Worm (Caenorhabditis elegans) whole organism, young adult: ENCODE data around the gene srg-15.

ENCODE experiments used
- B0261.1 ChIP-seq: sonication (generic microtip); optimal IDR thresholded peaks from 2 replicates; lab custom pipeline; 2016; ENCODE audit warnings: mild to moderate bottlenecking, missing genetic modification characterization, moderate library complexity, missing compliant biosample characterization
- B0336.3 ChIP-seq: fragments of 200-800 bp; sonication (Bioruptor generic); IDR thresholded peaks from 2 replicates; pipeline ENCODE4 v1.3.6; 2022; ENCODE audit warnings: missing genetic modification characterization, missing compliant biosample characterization
- F10E7.11 ChIP-seq: sonication (generic microtip); optimal IDR thresholded peaks from 2 replicates; lab custom pipeline; 2017; ENCODE audit warnings: mild to moderate bottlenecking, missing genetic modification characterization, moderate library complexity, missing compliant biosample characterization
- F33H1.4 ChIP-seq: fragments of 200-800 bp; sonication (Bioruptor generic); IDR thresholded peaks from 2 replicates; pipeline ENCODE4 v1.3.6; 2022; ENCODE audit warnings: missing genetic modification reagents, missing genetic modification characterization, missing compliant biosample characterization
- F55B11.4 ChIP-seq: sonication (generic microtip); optimal IDR thresholded peaks from 2 replicates; lab custom pipeline; 2016; ENCODE audit warnings: missing compliant biosample characterization, missing genetic modification characterization, borderline replicate concordance; ENCODE audit not compliant: insufficient read depth
- K11D2.4 ChIP-seq: fragments of 200-800 bp; sonication (Bioruptor generic); IDR thresholded peaks from 2 replicates; pipeline ENCODE4 v1.3.6; 2022; ENCODE audit warnings: missing genetic modification reagents, missing genetic modification characterization, missing compliant biosample characterization
- T07F8.4 ChIP-seq: sonication (generic microtip); optimal IDR thresholded peaks from 2 replicates; lab custom pipeline; 2016; ENCODE audit warnings: mild to moderate bottlenecking, missing genetic modification characterization, moderate library complexity, missing compliant biosample characterization
- aptf-3 ChIP-seq: fragments of 200-800 bp; sonication (Bioruptor generic); IDR thresholded peaks from 2 replicates; pipeline ENCODE4 v1.3.6; 2022; ENCODE audit warnings: missing genetic modification characterization, missing compliant biosample characterization
- attf-5 ChIP-seq: fragments of 200-800 bp; sonication (Bioruptor generic); optimal IDR thresholded peaks from 2 replicates; lab custom pipeline; 2018; ENCODE audit warnings: mild to moderate bottlenecking, missing genetic modification characterization, missing compliant biosample characterization
- bed-1 ChIP-seq: fragments of 200-800 bp; sonication (Bioruptor generic); IDR thresholded peaks from 2 replicates; pipeline ENCODE4 v1.3.6; 2022; ENCODE audit warnings: missing genetic modification reagents, missing genetic modification characterization, missing compliant biosample characterization
- cebp-1 ChIP-seq, 2 experiments: fragments of 200-800 bp in 1 of 2; sonication (Bioruptor generic) in 1 of 2; sonication (generic microtip) in 1 of 2; IDR thresholded peaks in 1 of 2; optimal IDR thresholded peaks in 1 of 2; 2 replicates each; pipeline versions ENCODE4 v1.3.6 to Lab custom; 2017 to 2022; ENCODE audit warnings: missing compliant biosample characterization in 2 of 2, missing genetic modification characterization in 2 of 2, mild to moderate bottlenecking in 1 of 2, missing genetic modification reagents in 1 of 2, moderate library complexity in 1 of 2
- ceh-27 ChIP-seq: fragments of 200-800 bp; sonication (Bioruptor generic); optimal IDR thresholded peaks from 2 replicates; lab custom pipeline; 2018; ENCODE audit warnings: mild to moderate bottlenecking, missing genetic modification characterization, moderate library complexity, missing compliant biosample characterization
- ceh-58 ChIP-seq: fragments of 200-800 bp; sonication (Bioruptor generic); IDR thresholded peaks from 2 replicates; pipeline ENCODE4 v1.3.6; 2022; ENCODE audit warnings: missing genetic modification characterization, missing compliant biosample characterization
- chd-7 ChIP-seq: sonication (generic microtip); optimal IDR thresholded peaks from 2 replicates; lab custom pipeline; 2016; ENCODE audit warnings: mild to moderate bottlenecking, missing genetic modification characterization, moderate library complexity, missing compliant biosample characterization
- die-1 ChIP-seq: sonication (generic microtip); optimal IDR thresholded peaks from 2 replicates; lab custom pipeline; 2016; ENCODE audit warnings: missing genotype, mild to moderate bottlenecking, missing genetic modification characterization, missing compliant biosample characterization
- dpl-1 ChIP-seq: fragments of 150-350 bp; optimal IDR thresholded peaks from 2 replicates; lab custom pipeline; 2014; ENCODE audit warnings: missing biosample characterization, missing genetic modification reagents, missing genetic modification characterization
- efl-1 ChIP-seq: fragments of 150-350 bp; optimal IDR thresholded peaks from 2 replicates; lab custom pipeline; 2014; ENCODE audit warnings: missing biosample characterization, missing genetic modification reagents, missing genetic modification characterization
- egl-44 ChIP-seq: fragments of 200-800 bp; sonication (Bioruptor generic); IDR thresholded peaks from 2 replicates; pipeline ENCODE4 v1.3.6; 2022; ENCODE audit warnings: missing genetic modification reagents, missing genetic modification characterization, missing compliant biosample characterization
- ekl-4 ChIP-seq: fragments of 200-800 bp; sonication (Bioruptor generic); IDR thresholded peaks from 2 replicates; pipeline ENCODE4 v1.3.6; 2022; ENCODE audit warnings: missing genetic modification reagents, missing genetic modification characterization, missing compliant biosample characterization
- fkh-3 ChIP-seq: sonication (generic microtip); optimal IDR thresholded peaks from 2 replicates; lab custom pipeline; 2016; ENCODE audit warnings: mild to moderate bottlenecking, missing genetic modification characterization, missing compliant biosample characterization
- gei-17 ChIP-seq: fragments of 200-800 bp; sonication (Bioruptor generic); optimal IDR thresholded peaks from 2 replicates; lab custom pipeline; 2018; ENCODE audit warnings: mild to moderate bottlenecking, missing genetic modification characterization, missing compliant biosample characterization
- hmg-1.2 ChIP-seq: fragments of 200-800 bp; sonication (Bioruptor generic); IDR thresholded peaks from 2 replicates; pipeline ENCODE4 v1.3.6; 2022; ENCODE audit warnings: missing genetic modification reagents, missing genetic modification characterization, missing compliant biosample characterization
- hrde-1 ChIP-seq: sonication (generic microtip); optimal IDR thresholded peaks from 2 replicates; lab custom pipeline; 2016; ENCODE audit warnings: missing genetic modification characterization, mild to moderate bottlenecking, missing compliant biosample characterization, moderate library complexity, missing genotype, missing genetic modification reagents, borderline replicate concordance
- lag-1 ChIP-seq: fragments of 200-800 bp; sonication (Bioruptor generic); IDR thresholded peaks from 2 replicates; pipeline ENCODE4 v1.3.6; 2022; ENCODE audit warnings: missing genetic modification reagents, missing genetic modification characterization, missing compliant biosample characterization
- let-526 ChIP-seq: fragments of 200-800 bp; sonication (Bioruptor generic); IDR thresholded peaks from 2 replicates; pipeline ENCODE4 v1.3.6; 2022; ENCODE audit warnings: missing genetic modification reagents, missing genetic modification characterization, missing compliant biosample characterization
- lin-35 ChIP-seq, 3 experiments: fragments of 150-350 bp in 2 of 3; sonication (generic microtip) in 1 of 3; optimal IDR thresholded peaks; 2 replicates each; lab custom pipeline; 2014 to 2018; ENCODE audit warnings: missing biosample characterization in 3 of 3, missing genetic modification characterization in 3 of 3, missing genetic modification reagents in 3 of 3
- lin-54 ChIP-seq: fragments of 200-800 bp; sonication (Bioruptor generic); optimal IDR thresholded peaks from 2 replicates; lab custom pipeline; 2018; ENCODE audit warnings: mild to moderate bottlenecking, missing genetic modification characterization, missing compliant biosample characterization
- lir-1 ChIP-seq: fragments of 200-800 bp; sonication (Bioruptor generic); conservative IDR thresholded peaks from 2 replicates; pipeline ENCODE4 v1.3.6; 2022; ENCODE audit warnings: missing genetic modification reagents, missing genetic modification characterization, missing compliant biosample characterization
- lsl-1 ChIP-seq: fragments of 200-800 bp; sonication (Bioruptor generic); optimal IDR thresholded peaks from 2 replicates; lab custom pipeline; 2018; ENCODE audit warnings: mild to moderate bottlenecking, missing genetic modification characterization, moderate library complexity, missing compliant biosample characterization
- madf-8 ChIP-seq: fragments of 200-800 bp; sonication (Bioruptor generic); conservative IDR thresholded peaks from 2 replicates; pipeline ENCODE4 v1.3.6; 2022; ENCODE audit warnings: missing genetic modification reagents, missing genetic modification characterization, missing compliant biosample characterization
- mel-28 ChIP-seq: sonication (generic microtip); optimal IDR thresholded peaks from 2 replicates; lab custom pipeline; 2016; ENCODE audit warnings: borderline replicate concordance, mild to moderate bottlenecking, missing genetic modification characterization, missing compliant biosample characterization
- nfya-2 ChIP-seq: fragments of 200-800 bp; sonication (Bioruptor generic); IDR thresholded peaks from 2 replicates; pipeline ENCODE4 v1.3.6; 2022; ENCODE audit warnings: missing genetic modification reagents, missing genetic modification characterization, missing compliant biosample characterization
- nfyb-1 ChIP-seq: fragments of 200-800 bp; sonication (Bioruptor generic); IDR thresholded peaks from 2 replicates; pipeline ENCODE4 v1.3.6; 2022; ENCODE audit warnings: missing genetic modification reagents, missing genetic modification characterization, missing compliant biosample characterization
- nhr-120 ChIP-seq: fragments of 200-800 bp; sonication (Bioruptor generic); IDR thresholded peaks from 2 replicates; pipeline ENCODE4 v1.3.6; 2022; ENCODE audit warnings: missing genetic modification characterization, missing compliant biosample characterization
- nhr-80 ChIP-seq: sonication (generic microtip); optimal IDR thresholded peaks from 2 replicates; lab custom pipeline; 2016; ENCODE audit warnings: missing genetic modification characterization, missing compliant biosample characterization
- nhr-90 ChIP-seq: sonication (generic microtip); optimal IDR thresholded peaks from 2 replicates; lab custom pipeline; 2016; ENCODE audit warnings: missing genotype, mild to moderate bottlenecking, missing genetic modification characterization, missing compliant biosample characterization
- pbrm-1 ChIP-seq: fragments of 200-800 bp; sonication (Bioruptor generic); IDR thresholded peaks from 2 replicates; pipeline ENCODE4 v1.3.6; 2022; ENCODE audit warnings: missing genetic modification reagents, missing genetic modification characterization, missing compliant biosample characterization
- rec-8 ChIP-seq, 2 experiments: sonication (generic microtip); optimal IDR thresholded peaks; 2 replicates each; lab custom pipeline; 2016; ENCODE audit warnings: mild to moderate bottlenecking in 2 of 2, missing genetic modification characterization in 2 of 2, missing genetic modification reagents in 2 of 2, missing genotype in 2 of 2, missing biosample characterization in 1 of 2, missing compliant biosample characterization in 1 of 2, moderate library complexity in 1 of 2
- sea-2 ChIP-seq: fragments of 200-800 bp; sonication (Bioruptor generic); IDR thresholded peaks from 2 replicates; pipeline ENCODE4 v1.3.6; 2022; ENCODE audit warnings: missing genetic modification characterization, missing compliant biosample characterization
- somi-1 ChIP-seq: fragments of 200-800 bp; sonication (Bioruptor generic); optimal IDR thresholded peaks from 2 replicates; lab custom pipeline; 2018; ENCODE audit warnings: mild to moderate bottlenecking, missing genetic modification characterization, missing compliant biosample characterization
- tlf-1 ChIP-seq: fragments of 200-800 bp; sonication (Bioruptor generic); optimal IDR thresholded peaks from 2 replicates; lab custom pipeline; 2018; ENCODE audit warnings: mild to moderate bottlenecking, missing genetic modification characterization, missing compliant biosample characterization
- zim-3 ChIP-seq: sonication (generic microtip); optimal IDR thresholded peaks from 2 replicates; lab custom pipeline; 2017; ENCODE audit warnings: mild to moderate bottlenecking, missing genetic modification characterization, moderate library complexity, missing compliant biosample characterization
- ztf-3 ChIP-seq: fragments of 200-800 bp; sonication (Bioruptor generic); optimal IDR thresholded peaks from 2 replicates; lab custom pipeline; 2018; ENCODE audit warnings: mild to moderate bottlenecking, missing genetic modification characterization, missing compliant biosample characterization

The srg-15 gene

ce11 chrII:8714913-8715447, 4.8 kb upstream of the srg-15 start, which contains the start of the genes rab-21 and T01B7.13:
rab-21 (minus strand) TSS chrII:8715013.
T01B7.13 (plus strand) TSS chrII:8715397.
- TF ChIP-seq hrde-1 (tag; lab: Kevin White, UChicago) (no peak), rec-8 (tag; optimal IDR thresholded peaks at IDR 0.05; lab: Kevin White, UChicago) (no peak), cebp-1 (GFP tag; IDR thresholded peaks at IDR 0.05; lab: Robert Waterston, UW) (no peak), cebp-1 (tag; optimal IDR thresholded peaks at IDR 0.05; lab: Kevin White, UChicago) (no peak), pbrm-1 (no peak), mel-28 (tag; lab: Kevin White, UChicago) (no peak), lag-1 (GFP tag; lab: Robert Waterston, UW) (no peak), zim-3 (tag; lab: Kevin White, UChicago) (no peak), madf-8 (GFP tag; lab: Robert Waterston, UW) (no peak), efl-1 (GFP tag; lab: Kevin White, UChicago) (no peak), lin-35 (GFP tag; optimal IDR thresholded peaks at IDR 0.05; lab: Kevin White, UChicago) (no peak), K11D2.4 (GFP tag; lab: Robert Waterston, UW) (no peak), lin-54 (no peak), T07F8.4 (tag; lab: Kevin White, UChicago) (no peak), bed-1 (GFP tag; lab: Robert Waterston, UW) (no peak), attf-5 (GFP tag; lab: Kevin White, UChicago) (no peak), ztf-3 (GFP tag; lab: Kevin White, UChicago) (no peak), lsl-1 (GFP tag; lab: Kevin White, UChicago) (no peak), ceh-58 (GFP tag; lab: Robert Waterston, UW) (no peak)

- TF ChIP-seq F55B11.4 (no peak), somi-1 (GFP tag; lab: Kevin White, UChicago) (peak; percentile 49), hmg-1.2 (GFP tag; lab: Robert Waterston, UW) (no peak)
- TF ChIP-seq, all 124 proteins: peak for 1
These were observed 3.2 kb downstream of the srg-15 start, which contains the start of gene cup-16 for ce11 chrII:8707024-8707423. cup-16 (plus strand) TSS chrII:8707155.

- TF ChIP-seq nfyb-1 (GFP tag; lab: Robert Waterston, UW) = no peak
- no peak for TF ChIP-seq hrde-1 (tag; lab: Kevin White, UChicago)
- TF ChIP-seq T07F8.4 (tag; lab: Kevin White, UChicago) = no peak
- no peak for TF ChIP-seq dpl-1 (GFP tag; lab: Kevin White, UChicago)
- no peak for TF ChIP-seq ceh-27
- no peak for TF ChIP-seq B0336.3 (GFP tag; lab: Robert Waterston, UW)
- no peak for TF ChIP-seq ekl-4 (GFP tag; lab: Robert Waterston, UW)
- TF ChIP-seq nhr-90 (tag; lab: Kevin White, UChicago) = no peak
- peak; percentile 16 for TF ChIP-seq nhr-80 (tag; lab: Kevin White, UChicago)
These were observed 5.8 kb downstream of the srg-15 start, which contains the start of gene prx-5 for ce11 chrII:8704413-8704874. prx-5 (plus strand) TSS chrII:8704824.

ce11 chrII:8703729-8704128, 6.5 kb downstream of the srg-15 start, which contains the start of gene ceh-7:
ceh-7 (minus strand) TSS chrII:8703829.
- TF ChIP-seq let-526 (GFP tag; lab: Robert Waterston, UW) = no peak
- TF ChIP-seq fkh-3 (tag; lab: Kevin White, UChicago) = no peak
- TF ChIP-seq zim-3 (tag; lab: Kevin White, UChicago) = no peak
- no peak for TF ChIP-seq egl-44
- no peak for TF ChIP-seq F10E7.11 (tag; lab: Kevin White, UChicago)
- no peak for TF ChIP-seq nfya-2 (GFP tag; lab: Robert Waterston, UW)
- no peak for TF ChIP-seq F33H1.4 (GFP tag; lab: Robert Waterston, UW)
- no peak for TF ChIP-seq sea-2
- TF ChIP-seq nhr-120 (GFP tag; lab: Robert Waterston, UW) = no peak
- TF ChIP-seq somi-1 (GFP tag; lab: Kevin White, UChicago) = no peak
- no peak for TF ChIP-seq gei-17 (GFP tag; lab: Kevin White, UChicago)
- no peak for TF ChIP-seq B0261.1 (tag; lab: Kevin White, UChicago)
- TF ChIP-seq aptf-3 (GFP tag; lab: Robert Waterston, UW) = no peak
- no peak for TF ChIP-seq lir-1 (GFP tag; lab: Robert Waterston, UW)
- no peak for TF ChIP-seq die-1 (tag; lab: Kevin White, UChicago)
- TF ChIP-seq chd-7 (tag; lab: Kevin White, UChicago) = no peak
- no peak for TF ChIP-seq tlf-1 (GFP tag; lab: Kevin White, UChicago)
- no peak for TF ChIP-seq hmg-1.2 (GFP tag; lab: Robert Waterston, UW)
